Worm (Caenorhabditis elegans): ENCODE measurements around the gene syg-2.

syg-2 gene

DNA sequence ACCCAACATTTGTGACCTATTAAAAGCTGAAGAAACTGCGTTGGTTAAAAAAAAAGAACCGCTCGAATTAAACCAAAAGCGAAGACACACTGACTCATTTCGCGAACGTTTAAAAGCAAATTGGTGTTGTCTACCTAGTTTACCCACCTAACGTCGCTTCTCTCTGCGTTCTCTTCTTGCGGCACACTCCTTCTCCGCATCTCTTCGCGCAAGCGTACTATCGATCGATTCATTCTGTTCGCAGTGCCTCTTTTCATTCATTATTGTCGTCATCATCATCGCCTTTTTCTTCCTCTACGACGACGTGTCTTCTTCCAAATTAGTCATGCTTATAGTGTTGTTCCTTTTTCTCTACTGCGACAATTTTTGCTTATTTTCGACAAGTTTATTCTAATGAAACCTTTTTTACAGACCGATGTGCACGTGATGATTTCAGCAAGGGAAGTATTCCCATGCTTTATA lies 56.4 kb downstream of the syg-2 start, which contains the start of gene atrn-1:
Gene atrn-1, plus strand, starts transcription at position 412 of the 462 bp plus-strand sequence.
- TF ChIP-seq lin-14 (GFP tag; optimal IDR thresholded peaks at IDR 0.05) = peak; percentile 52
- peak; percentile 17 for TF ChIP-seq snu-23 (GFP tag; optimal IDR thresholded peaks at IDR 0.05)
- peak; percentile 13 for TF ChIP-seq nhr-20 (tag; optimal IDR thresholded peaks at IDR 0.05)
- TF ChIP-seq vab-15 (tag; optimal IDR thresholded peaks at IDR 0.05) = no peak
- peak; percentile 12 for TF ChIP-seq skn-1 (tag; optimal IDR thresholded peaks at IDR 0.05)
- peak; percentile 39 for TF ChIP-seq blmp-1 (tag; optimal IDR thresholded peaks at IDR 0.05)
- no peak for TF ChIP-seq mep-1 (tag; optimal IDR thresholded peaks at IDR 0.05)
- peak in 1 of 6 experiments; percentile 11 for TF ChIP-seq elt-3 (tag; optimal IDR thresholded peaks at IDR 0.05)

Data from whole organism, L1 larva.